Fruit fly (Drosophila melanogaster) whole organism: ENCODE measurements around the gene Kif3C.

Experiments
- CG8478 ChIP-seq: fragments of >200 bp; optimal IDR thresholded peaks from 2 replicates; lab custom pipeline; 2018; ENCODE audit warnings: inconsistent platforms
- Dll ChIP-seq: fragments of >200 bp; optimal IDR thresholded peaks from 2 replicates; lab custom pipeline; 2017
- EcR ChIP-seq, 2 experiments: fragments of >200 bp; optimal IDR thresholded peaks; 2 replicates each; lab custom pipeline; 2017; ENCODE audit warnings: missing biosample characterization in 2 of 2, missing genetic modification characterization in 2 of 2, missing genetic modification reagents in 2 of 2
- pan ChIP-seq: fragments of >200 bp; optimal IDR thresholded peaks from 2 replicates; lab custom pipeline; 2017
- psq ChIP-seq: fragments of >200 bp; optimal IDR thresholded peaks from 2 replicates; lab custom pipeline; 2017
- usp ChIP-seq: fragments of >200 bp; optimal IDR thresholded peaks from 2 replicates; lab custom pipeline; 2017; ENCODE audit warnings: missing biosample characterization, missing genetic modification characterization, mixed read lengths

Kif3C gene

dm6 chr4:1127000-1127399 is 20.3 kb upstream of the Kif3C start:
- TF ChIP-seq CG8478 (lab: Kevin White, UChicago) (no peak), psq (lab: Kevin White, UChicago) (no peak), pan (lab: Kevin White, UChicago) (no peak), usp (no peak), EcR (GFP tag; optimal IDR thresholded peaks at IDR 0.05; lab: Kevin White, UChicago) (no peak), Dll (lab: Kevin White, UChicago) (no peak)

dm6 chr4:1144715-1145114 is 2.6 kb upstream of the Kif3C start:
- TF ChIP-seq pan (lab: Kevin White, UChicago) (no peak), Dll (lab: Kevin White, UChicago) (no peak), CG8478 (lab: Kevin White, UChicago) (no peak), EcR (GFP tag; optimal IDR thresholded peaks at IDR 0.05; lab: Kevin White, UChicago) (no peak), usp (no peak), psq (lab: Kevin White, UChicago) (no peak)

dm6 chr4:1146456-1146855 is 810 bp upstream of the Kif3C start:
- TF ChIP-seq psq (lab: Kevin White, UChicago) (no peak), CG8478 (lab: Kevin White, UChicago) (no peak), EcR (GFP tag; optimal IDR thresholded peaks at IDR 0.05; lab: Kevin White, UChicago) (no peak), Dll (lab: Kevin White, UChicago) (no peak), pan (lab: Kevin White, UChicago) (no peak), usp (no peak)

- TF ChIP-seq psq (lab: Kevin White, UChicago) (no peak), pan (lab: Kevin White, UChicago) (no peak), usp (no peak), Dll (lab: Kevin White, UChicago) (no peak), CG8478 (lab: Kevin White, UChicago) (no peak), EcR (GFP tag; optimal IDR thresholded peaks at IDR 0.05; lab: Kevin White, UChicago) (no peak)
These were observed 788 bp downstream of the Kif3C start for dm6 chr4:1147966-1148541.

dm6 chr4:1156278-1156677 is 9.0 kb downstream of the Kif3C start:
- TF ChIP-seq usp (no peak), EcR (GFP tag; optimal IDR thresholded peaks at IDR 0.05; lab: Kevin White, UChicago) (no peak), pan (lab: Kevin White, UChicago) (no peak), CG8478 (lab: Kevin White, UChicago) (no peak), psq (lab: Kevin White, UChicago) (no peak), Dll (lab: Kevin White, UChicago) (no peak)

- TF ChIP-seq EcR (GFP tag; optimal IDR thresholded peaks at IDR 0.05; lab: Kevin White, UChicago), result no peak
- TF ChIP-seq CG8478 (lab: Kevin White, UChicago), result no peak
- TF ChIP-seq pan (lab: Kevin White, UChicago), result no peak
- no peak for TF ChIP-seq psq (lab: Kevin White, UChicago)
- no peak for TF ChIP-seq usp
- no peak for TF ChIP-seq Dll (lab: Kevin White, UChicago)
These were observed 14.8 kb downstream of the Kif3C start, which contains the start of gene CG32017 for dm6 chr4:1162058-1162457. TSS of gene CG32017 (minus strand) at chr4:1162158.

dm6 chr4:1175156-1175555 is 27.9 kb downstream of the Kif3C start:
- TF ChIP-seq EcR (GFP tag; optimal IDR thresholded peaks at IDR 0.05; lab: Kevin White, UChicago), result no peak
- TF ChIP-seq Dll (lab: Kevin White, UChicago), result no peak
- no peak for TF ChIP-seq usp

- TF ChIP-seq usp, result no peak
- TF ChIP-seq Dll (lab: Kevin White, UChicago), result no peak
- no peak for TF ChIP-seq pan (lab: Kevin White, UChicago)
These were observed 34.4 kb downstream of the Kif3C start, which contains the start of gene pho for dm6 chr4:1181591-1182125. TSS of gene pho (minus strand) at chr4:1181628.

- TF ChIP-seq psq (lab: Kevin White, UChicago) (no peak), Dll (lab: Kevin White, UChicago) (no peak), EcR (GFP tag; optimal IDR thresholded peaks at IDR 0.05; lab: Kevin White, UChicago) (no peak), CG8478 (lab: Kevin White, UChicago) (no peak), pan (lab: Kevin White, UChicago) (no peak), usp (no peak)
These were observed 35.5 kb downstream of the Kif3C start for dm6 chr4:1182809-1183208.

dm6 chr4:1185468-1185867 is 38.2 kb downstream of the Kif3C start, which contains the start of gene CG33521:
TSS of gene CG33521 (plus strand) at chr4:1185768.
- no peak for TF ChIP-seq CG8478 (lab: Kevin White, UChicago)
- no peak for TF ChIP-seq psq (lab: Kevin White, UChicago)
- TF ChIP-seq usp, result no peak
- no peak for TF ChIP-seq Dll (lab: Kevin White, UChicago)
- no peak for TF ChIP-seq pan (lab: Kevin White, UChicago)
- no peak for TF ChIP-seq EcR (GFP tag; optimal IDR thresholded peaks at IDR 0.05; lab: Kevin White, UChicago)

dm6 chr4:1186828-1187227 is 39.6 kb downstream of the Kif3C start:
- TF ChIP-seq usp (no peak), EcR (GFP tag; optimal IDR thresholded peaks at IDR 0.05; lab: Kevin White, UChicago) (no peak), CG8478 (lab: Kevin White, UChicago) (no peak), Dll (lab: Kevin White, UChicago) (no peak), psq (lab: Kevin White, UChicago) (no peak), pan (lab: Kevin White, UChicago) (no peak)

dm6 chr4:1191630-1192029 is 44.4 kb downstream of the Kif3C start:
- TF ChIP-seq Dll (lab: Kevin White, UChicago) (no peak), CG8478 (lab: Kevin White, UChicago) (no peak), pan (lab: Kevin White, UChicago) (no peak), usp (no peak), psq (lab: Kevin White, UChicago) (no peak), EcR (GFP tag; optimal IDR thresholded peaks at IDR 0.05; lab: Kevin White, UChicago) (no peak)
